Worm (Caenorhabditis elegans): ENCODE results near the gene glrx-21.

Gene glrx-21

ce11 chrIII:5375001-5375532 lies 29.1 kb upstream of the glrx-21 start:
- TF ChIP-seq ZK546.5 (tag; optimal IDR thresholded peaks at IDR 0.05), result no peak
- TF ChIP-seq mab-5 (tag; optimal IDR thresholded peaks at IDR 0.05), result no peak

- no peak for TF ChIP-seq blmp-1 (tag; optimal IDR thresholded peaks at IDR 0.05; ENCODE audit: insufficient read depth)
- TF ChIP-seq unc-39 (tag; optimal IDR thresholded peaks at IDR 0.05), result no peak
- TF ChIP-seq lin-13 (GFP tag; optimal IDR thresholded peaks at IDR 0.05), result no peak
- no peak for TF ChIP-seq ama-1 (optimal IDR thresholded peaks at IDR 0.05)
- TF ChIP-seq nhr-237 (tag; optimal IDR thresholded peaks at IDR 0.05), result no peak
- no peak for TF ChIP-seq Y55F3AM.14 (GFP tag; optimal IDR thresholded peaks at IDR 0.05)
- no peak for TF ChIP-seq elt-3 (tag; optimal IDR thresholded peaks at IDR 0.05)
- TF ChIP-seq mdl-1 (tag; optimal IDR thresholded peaks at IDR 0.05), result no peak
- no peak for TF ChIP-seq nhr-25 (tag; optimal IDR thresholded peaks at IDR 0.05)
- no peak for TF ChIP-seq nhr-12 (tag; optimal IDR thresholded peaks at IDR 0.05)
- TF ChIP-seq sma-9 (GFP tag; optimal IDR thresholded peaks at IDR 0.05), result no peak
- no peak for TF ChIP-seq sma-9 (tag; optimal IDR thresholded peaks at IDR 0.05)
- TF ChIP-seq lin-11 (tag; optimal IDR thresholded peaks at IDR 0.05), result no peak
- no peak for TF ChIP-seq nhr-77 (tag; optimal IDR thresholded peaks at IDR 0.05)
- no peak for TF ChIP-seq unc-62 (GFP tag; optimal IDR thresholded peaks at IDR 0.05)
- no peak for TF ChIP-seq alr-1 (tag; optimal IDR thresholded peaks at IDR 0.05)
- no peak for TF ChIP-seq nhr-129 (tag; optimal IDR thresholded peaks at IDR 0.05)
- no peak for TF ChIP-seq ceh-16 (tag; optimal IDR thresholded peaks at IDR 0.05)
- TF ChIP-seq unc-55 (GFP tag; optimal IDR thresholded peaks at IDR 0.05), result no peak
Observed at ce11 chrIII:5373715-5374114, 27.8 kb upstream of the glrx-21 start.

- peak in 1 of 2 experiments; percentile 24 for TF ChIP-seq lsy-2 (tag; optimal IDR thresholded peaks at IDR 0.05)
- TF ChIP-seq fos-1 (tag; optimal IDR thresholded peaks at IDR 0.05), result no peak
- no peak for TF ChIP-seq snpc-4 (tag; optimal IDR thresholded peaks at IDR 0.05)
- TF ChIP-seq mdl-1 (tag; optimal IDR thresholded peaks at IDR 0.05), result no peak
- TF ChIP-seq nhr-11 (tag; optimal IDR thresholded peaks at IDR 0.05), result no peak
- peak; percentile 66 for TF ChIP-seq nhr-129 (tag; optimal IDR thresholded peaks at IDR 0.05)
- TF ChIP-seq unc-62 (GFP tag; optimal IDR thresholded peaks at IDR 0.05), result no peak
- peak; percentile 22 for TF ChIP-seq F13H6.1 (tag; optimal IDR thresholded peaks at IDR 0.05)
Observed at ce11 chrIII:5372884-5373283, 27.0 kb upstream of the glrx-21 start.

ce11 chrIII:5371226-5371926 lies 25.5 kb upstream of the glrx-21 start, which contains the start of gene szy-2:
Gene szy-2, minus strand, starts transcription at chrIII:5371276.
- TF ChIP-seq unc-55 (GFP tag; optimal IDR thresholded peaks at IDR 0.05), result peak; percentile 92
- no peak for TF ChIP-seq F13H6.1 (tag; optimal IDR thresholded peaks at IDR 0.05)
- peak; percentile 22 for TF ChIP-seq mab-5 (tag; optimal IDR thresholded peaks at IDR 0.05)

- no peak for TF ChIP-seq lin-39 (tag; optimal IDR thresholded peaks at IDR 0.05)
- TF ChIP-seq crh-2 (tag; optimal IDR thresholded peaks at IDR 0.05), result peak; percentile 48
- no peak for TF ChIP-seq sma-3 (GFP tag; optimal IDR thresholded peaks at IDR 0.05)
- no peak for TF ChIP-seq sem-4 (tag; optimal IDR thresholded peaks at IDR 0.05)
- TF ChIP-seq nhr-25 (tag; optimal IDR thresholded peaks at IDR 0.05), result peak; percentile 59
- peak; percentile 61 for TF ChIP-seq nhr-129 (tag; optimal IDR thresholded peaks at IDR 0.05)
- TF ChIP-seq ztf-4 (tag; optimal IDR thresholded peaks at IDR 0.05), result no peak
- peak; percentile 56 for TF ChIP-seq gmeb-1 (tag; optimal IDR thresholded peaks at IDR 0.05)
- TF ChIP-seq mab-5 (tag; optimal IDR thresholded peaks at IDR 0.05), result no peak
- TF ChIP-seq dmd-4 (tag; optimal IDR thresholded peaks at IDR 0.05), result no peak
- peak; percentile 33 for TF ChIP-seq F13H6.1 (tag; optimal IDR thresholded peaks at IDR 0.05)
- TF ChIP-seq ztf-11 (tag; optimal IDR thresholded peaks at IDR 0.05), result no peak
- peak; percentile 8 for TF ChIP-seq fos-1 (tag; optimal IDR thresholded peaks at IDR 0.05)
- peak; percentile 4 for TF ChIP-seq unc-55 (GFP tag; optimal IDR thresholded peaks at IDR 0.05)
- no peak for TF ChIP-seq peb-1 (tag; optimal IDR thresholded peaks at IDR 0.05)
- TF ChIP-seq lsy-2 (tag; optimal IDR thresholded peaks at IDR 0.05), result peak in 1 of 2 experiments; percentile 45
- TF ChIP-seq C34F6.9 (tag; optimal IDR thresholded peaks at IDR 0.05), result peak; percentile 21
- peak; percentile 85 for TF ChIP-seq skn-1 (tag; optimal IDR thresholded peaks at IDR 0.05)
- TF ChIP-seq blmp-1 (tag; optimal IDR thresholded peaks at IDR 0.05; ENCODE audit: insufficient read depth), result no peak
- no peak for TF ChIP-seq R02D3.7 (tag; optimal IDR thresholded peaks at IDR 0.05)
Observed at ce11 chrIII:5367995-5368899, 22.3 kb upstream of the glrx-21 start, which contains the start of gene dhs-9. Gene dhs-9, minus strand, starts transcription at chrIII:5368045.
